Worm (Caenorhabditis elegans) whole organism, L4 larva: ENCODE measurements around the gene ZK688.1.

Experiments used
- F26F4.8 ChIP-seq: fragments of 200-800 bp; sonication (Bioruptor generic); conservative IDR thresholded peaks from 2 replicates; pipeline ENCODE4 v1.3.6; 2022; ENCODE audit warnings: missing genetic modification characterization, missing compliant biosample characterization
- ces-1 ChIP-seq: fragments of 150-350 bp; sonication (generic microtip); optimal IDR thresholded peaks from 4 replicates; lab custom pipeline; 2014; ENCODE audit warnings: missing biosample characterization, missing genetic modification reagents, missing genetic modification characterization
- daf-12 ChIP-seq: fragments of 150-350 bp; optimal IDR thresholded peaks from 2 replicates; lab custom pipeline; 2014; ENCODE audit warnings: missing biosample characterization, missing genetic modification reagents, missing genetic modification characterization
- lin-13 ChIP-seq: fragments of 150-350 bp; optimal IDR thresholded peaks from 2 replicates; lab custom pipeline; 2014; ENCODE audit warnings: missing biosample characterization, missing genetic modification reagents, missing genetic modification characterization
- lin-39 ChIP-seq: fragments of 150-350 bp; optimal IDR thresholded peaks from 2 replicates; lab custom pipeline; 2014; ENCODE audit warnings: missing biosample characterization, missing genetic modification reagents, missing genetic modification characterization
- madf-5 ChIP-seq, 2 experiments: fragments of 200-800 bp; sonication (Bioruptor generic); IDR thresholded peaks; 2 replicates each; pipeline ENCODE4 v1.3.6; 2022; ENCODE audit warnings: missing compliant biosample characterization in 2 of 2, missing genetic modification characterization in 2 of 2
- mep-1 ChIP-seq: fragments of 150-350 bp; sonication (generic microtip); optimal IDR thresholded peaks from 3 replicates; lab custom pipeline; 2014; ENCODE audit warnings: missing biosample characterization, missing genetic modification characterization
- nhr-111 ChIP-seq: fragments of 200-800 bp; sonication (Bioruptor generic); optimal IDR thresholded peaks from 2 replicates; lab custom pipeline; 2018; ENCODE audit warnings: mild to moderate bottlenecking, missing genetic modification characterization, missing compliant biosample characterization
- nhr-28 ChIP-seq: fragments of 150-350 bp; optimal IDR thresholded peaks from 2 replicates; lab custom pipeline; 2014; ENCODE audit warnings: missing biosample characterization, missing genetic modification characterization
- nhr-42 ChIP-seq: fragments of 200-800 bp; sonication (Bioruptor generic); IDR thresholded peaks from 2 replicates; pipeline ENCODE4 v1.3.6; 2022; ENCODE audit warnings: missing genetic modification characterization, missing compliant biosample characterization
- unc-39 ChIP-seq: sonication (generic microtip); optimal IDR thresholded peaks from 2 replicates; lab custom pipeline; 2017; ENCODE audit warnings: missing biosample characterization, missing genetic modification characterization
- unc-62 ChIP-seq, 3 experiments: fragments of 150-350 bp in 1 of 3; sonication (generic microtip); optimal IDR thresholded peaks in 2 of 3; peaks in 1 of 3; 1 replicate in 1 of 3; 2 replicates in 2 of 3; lab custom pipeline; 2014 to 2017; ENCODE audit warnings: missing biosample characterization in 3 of 3, missing genetic modification characterization in 3 of 3, missing genetic modification reagents in 3 of 3, missing genotype in 1 of 3
- zag-1 ChIP-seq: fragments of 150-350 bp; optimal IDR thresholded peaks from 2 replicates; lab custom pipeline; 2014; ENCODE audit warnings: missing biosample characterization, missing genetic modification characterization
- ztf-11 ChIP-seq: fragments of 150-350 bp; optimal IDR thresholded peaks from 2 replicates; lab custom pipeline; 2014; ENCODE audit warnings: missing biosample characterization, missing genetic modification characterization

DNA sequence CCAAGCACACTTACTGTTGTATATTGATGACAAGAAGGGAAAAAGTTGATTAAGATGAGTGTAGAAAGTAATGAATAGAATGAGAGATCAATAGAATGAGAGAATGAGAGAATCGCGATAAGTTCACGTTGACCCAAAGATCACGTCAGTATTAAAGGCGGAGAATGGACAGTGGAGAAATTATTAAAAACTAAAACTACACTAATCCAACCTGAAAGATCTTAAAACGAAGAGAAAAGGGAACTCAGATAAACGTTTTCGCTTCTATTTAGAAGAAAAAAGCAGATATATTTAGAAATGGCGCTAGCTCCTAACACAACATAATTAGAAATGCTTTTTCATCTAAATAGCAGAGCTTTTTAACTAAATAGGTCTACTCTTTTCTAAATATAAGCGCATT lies 43.8 kb downstream of the ZK688.1 start, which contains the start of gene let-754:
- TF ChIP-seq daf-12 (tag; lab: Kevin White, UChicago): no peak
- TF ChIP-seq ztf-11 (tag; lab: Kevin White, UChicago): no peak
- TF ChIP-seq madf-5 (GFP tag; IDR thresholded peaks at IDR 0.05; lab: Robert Waterston, UW): no peak
- no peak for TF ChIP-seq zag-1 (tag; lab: Kevin White, UChicago)
- TF ChIP-seq lin-13 (GFP tag; lab: Kevin White, UChicago): no peak
- TF ChIP-seq unc-62 (GFP tag; optimal IDR thresholded peaks at IDR 0.05 in 1 of 2; lab: Kevin White, UChicago): no peak
- no peak for TF ChIP-seq unc-62 (tag; optimal IDR thresholded peaks at IDR 0.05; lab: Kevin White, UChicago)
- TF ChIP-seq nhr-42 (GFP tag; lab: Robert Waterston, UW): no peak
- TF ChIP-seq mep-1 (tag; lab: Kevin White, UChicago): no peak
- TF ChIP-seq lin-39 (tag; lab: Kevin White, UChicago): no peak
- TF ChIP-seq ces-1: no peak
- no peak for TF ChIP-seq unc-39
- TF ChIP-seq nhr-28 (tag; lab: Kevin White, UChicago): no peak
- TF ChIP-seq F26F4.8: no peak
- no peak for TF ChIP-seq nhr-111 (GFP tag; lab: Kevin White, UChicago)
